Fruit fly (Drosophila melanogaster): Measurements from ENCODE around the gene omd.

Gene omd

dm6 chr3R:13646729-13647633 is 40.0 kb downstream of the omd start, which contains the start of gene rin (continued):
- TF ChIP-seq sna (GFP tag; IDR thresholded peaks at IDR 0.05; ENCODE audit: partially characterized antibody) (no peak), Fer1 (GFP tag; optimal IDR thresholded peaks at IDR 0.05) (peak; percentile 15), MBD-R2 (GFP tag; IDR thresholded peaks at IDR 0.05) (0 out of 2 replicates have a peak, but pooled peaks have one; percentile 33), nerfin-1 (tag; optimal IDR thresholded peaks at IDR 0.05) (peak; percentile 23), Stat92E (GFP tag; optimal IDR thresholded peaks at IDR 0.05) (no peak), bigmax (GFP tag; optimal IDR thresholded peaks at IDR 0.05) (peak; percentile 45), CG6689 (GFP tag; IDR thresholded peaks at IDR 0.05) (peak; percentile 84), otp (GFP tag; IDR thresholded peaks at IDR 0.05) (no peak), CG17385 (GFP tag; optimal IDR thresholded peaks at IDR 0.05) (no peak), dm (GFP tag; optimal IDR thresholded peaks at IDR 0.05) (peak; percentile 2), HmgZ (tag; optimal IDR thresholded peaks at IDR 0.05) (no peak), vnd (GFP tag; IDR thresholded peaks at IDR 0.05; ENCODE audit: partially characterized antibody) (no peak), slp2 (GFP tag; optimal IDR thresholded peaks at IDR 0.05) (peak; percentile 5), Atf3 (GFP tag; optimal IDR thresholded peaks at IDR 0.05) (no peak), MESR4 (GFP tag; optimal IDR thresholded peaks at IDR 0.05) (peak; percentile 49), Hand (GFP tag; optimal IDR thresholded peaks at IDR 0.05) (no peak), bsh (GFP tag; optimal IDR thresholded peaks at IDR 0.05) (peak in 1 of 2 experiments; percentile 80), CG12155 (GFP tag; optimal IDR thresholded peaks at IDR 0.05) (no peak), Rfx (GFP tag; IDR thresholded peaks at IDR 0.05) (peak; percentile 30; the same call in 1 of the 2 replicates), NC2α (GFP tag; optimal IDR thresholded peaks at IDR 0.05) (no peak), Ets65A (GFP tag) (no peak), rib (GFP tag; IDR thresholded peaks at IDR 0.05) (peak; percentile 39; the same call in 1 of the 2 replicates), cg (GFP tag; optimal IDR thresholded peaks at IDR 0.05) (peak; percentile 92), CG11723 (GFP tag; optimal IDR thresholded peaks at IDR 0.05) (no peak), sd (tag; optimal IDR thresholded peaks at IDR 0.05) (no peak), HLH3B (GFP tag; IDR thresholded peaks at IDR 0.05) (no peak)

dm6 chr3R:13645874-13646370 is 41.1 kb downstream of the omd start, which contains the start of gene sqd:
Gene sqd (minus strand): TSS chr3R:13646304.
- TF ChIP-seq CG6791 (GFP tag; IDR thresholded peaks at IDR 0.05; ENCODE audit: partially characterized antibody), result 0 out of 3 replicates have a peak, but pooled peaks have one; percentile 34
- peak; percentile 53 for TF ChIP-seq vvl (GFP tag; IDR thresholded peaks at IDR 0.05)
- no peak for TF ChIP-seq sens-2 (GFP tag; IDR thresholded peaks at IDR 0.05)
- TF ChIP-seq CG2712 (tag; optimal IDR thresholded peaks at IDR 0.05), result peak; percentile 10
- no peak for TF ChIP-seq crp (GFP tag; optimal IDR thresholded peaks at IDR 0.05)
- TF ChIP-seq pb (GFP tag; optimal IDR thresholded peaks at IDR 0.05), result no peak
- no peak for TF ChIP-seq NFAT (GFP tag; IDR thresholded peaks at IDR 0.05)
- peak; percentile 29 for TF ChIP-seq fu2 (GFP tag; optimal IDR thresholded peaks at IDR 0.05)
- TF ChIP-seq grau (tag; optimal IDR thresholded peaks at IDR 0.05), result peak; percentile 31
- no peak for TF ChIP-seq trh (GFP tag; optimal IDR thresholded peaks at IDR 0.05)
- TF ChIP-seq TFAM (GFP tag; optimal IDR thresholded peaks at IDR 0.05), result no peak
- TF ChIP-seq CG15514 (GFP tag; optimal IDR thresholded peaks at IDR 0.05), result peak; percentile 64
- TF ChIP-seq CG14441 (GFP tag; IDR thresholded peaks at IDR 0.05), result peak; percentile 56; the same call in 1 of the 2 replicates
- peak; percentile 58 for TF ChIP-seq CG18011 (GFP tag; optimal IDR thresholded peaks at IDR 0.05)
- TF ChIP-seq CG4404 (GFP tag; IDR thresholded peaks at IDR 0.05), result no peak
- TF ChIP-seq gcm (GFP tag; optimal IDR thresholded peaks at IDR 0.05), result peak; percentile 20
- peak; percentile 50 for TF ChIP-seq CG13775 (GFP tag; optimal IDR thresholded peaks at IDR 0.05)
- TF ChIP-seq ac (GFP tag; optimal IDR thresholded peaks at IDR 0.05), result no peak
- no peak for TF ChIP-seq slou (GFP tag; optimal IDR thresholded peaks at IDR 0.05)
- no peak for TF ChIP-seq Drgx (GFP tag; IDR thresholded peaks at IDR 0.05)
- peak; percentile 40 for TF ChIP-seq CG13424 (tag; optimal IDR thresholded peaks at IDR 0.05)
- TF ChIP-seq Hand (GFP tag; optimal IDR thresholded peaks at IDR 0.05), result no peak
- TF ChIP-seq nerfin-2 (GFP tag; IDR thresholded peaks at IDR 0.05; ENCODE audit: partially characterized antibody), result no peak
